Fruit fly (Drosophila melanogaster) whole organism, embryonic: ENCODE measurements around the gene Pp2A-29B.

Source experiments
- CG8944 ChIP-seq: fragments of 200-800 bp; sonication (Bioruptor generic); optimal IDR thresholded peaks from 3 replicates; lab custom pipeline; 2016; ENCODE audit warnings: missing biosample characterization, missing genetic modification characterization
- CTCF ChIP-seq: fragments of 200-800 bp; sonication (Bioruptor generic); optimal IDR thresholded peaks from 2 replicates; lab custom pipeline; 2017; ENCODE audit warnings: missing biosample characterization, mild to moderate bottlenecking, missing genetic modification characterization, moderate library complexity
- Poxn ChIP-seq: fragments of 200-800 bp; sonication (Bioruptor generic); IDR thresholded peaks from 2 replicates; pipeline ENCODE4 v1.3.6; 2022; ENCODE audit warnings: missing biosample characterization, missing genetic modification characterization
- Rx ChIP-seq: fragments of 200-800 bp; sonication (Bioruptor generic); IDR thresholded peaks from 2 replicates; pipeline ENCODE4 v1.3.6; 2022; ENCODE audit warnings: missing biosample characterization, missing genetic modification characterization
- Sry-β ChIP-seq: fragments of 200-800 bp; sonication (Bioruptor generic); optimal IDR thresholded peaks from 2 replicates; lab custom pipeline; 2018; ENCODE audit warnings: missing biosample characterization, mild to moderate bottlenecking, missing genetic modification characterization, moderate library complexity
- gce ChIP-seq: fragments of 200-800 bp; sonication (Bioruptor generic); IDR thresholded peaks from 3 replicates; pipeline ENCODE4 v1.3.6; 2022; ENCODE audit warnings: missing biosample characterization, missing genetic modification characterization
- stwl ChIP-seq: fragments of 200-800 bp; sonication (Bioruptor generic); optimal IDR thresholded peaks from 3 replicates; lab custom pipeline; 2018; ENCODE audit warnings: missing biosample characterization, mild to moderate bottlenecking, missing genetic modification characterization, moderate library complexity

dm6 chr2L:8389231-8389630 lies 23.4 kb downstream of the Pp2A-29B start, which contains the start of gene CG42819:
- TF ChIP-seq Rx (GFP tag; lab: Robert Waterston, UW) (no peak), Sry-β (GFP tag; lab: Kevin White, UChicago) (no peak), CG8944 (GFP tag; lab: Kevin White, UChicago) (no peak), gce (GFP tag; lab: Robert Waterston, UW) (no peak), Poxn (GFP tag; lab: Robert Waterston, UW) (no peak), stwl (tag; lab: Kevin White, UChicago) (no peak), CTCF (GFP tag; lab: Kevin White, UChicago) (no peak)
